Worm (Caenorhabditis elegans): ENCODE measurements around the gene M05D6.8.

Gene M05D6.8

DNA sequence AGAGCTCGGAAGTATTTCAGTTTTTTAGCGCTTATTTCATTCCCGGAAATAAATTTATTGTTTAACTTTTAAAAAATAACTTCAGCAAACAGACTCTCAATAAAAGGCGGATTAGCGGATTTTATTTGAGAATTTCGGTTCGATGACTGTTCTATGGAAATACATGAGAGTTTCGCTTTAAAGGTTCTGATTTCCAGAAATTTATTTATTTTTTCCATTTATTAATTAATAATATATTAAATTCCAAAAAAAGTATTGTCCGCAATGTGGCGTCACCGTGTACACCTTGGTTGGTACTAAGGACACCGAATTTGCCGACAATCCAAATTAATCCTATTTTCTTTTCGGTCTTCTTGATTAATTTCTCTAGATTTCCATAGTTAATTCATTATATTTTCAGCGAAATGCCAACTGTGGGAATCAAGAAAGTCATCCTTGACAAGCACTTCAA, 6.6 kb downstream of the M05D6.8 start, which contains the start of gene fars-3 (continued):
- TF ChIP-seq dmd-9 (GFP tag; IDR thresholded peaks at IDR 0.05) (no peak), lsy-2 (tag; optimal IDR thresholded peaks at IDR 0.05) (peak in 1 of 2 experiments; percentile 66), dmd-6 (GFP tag; IDR thresholded peaks at IDR 0.05) (no peak), daf-8 (GFP tag; IDR thresholded peaks at IDR 0.05) (no peak), saeg-2 (GFP tag; IDR thresholded peaks at IDR 0.05) (no peak), nhr-41 (GFP tag; IDR thresholded peaks at IDR 0.05) (no peak), egl-43 (GFP tag; IDR thresholded peaks at IDR 0.05) (no peak), hlh-30 (tag; optimal IDR thresholded peaks at IDR 0.05; ENCODE audit: insufficient read depth) (no peak), mes-2 (tag; optimal IDR thresholded peaks at IDR 0.05; ENCODE audit: poor library complexity, severe bottlenecking) (peak; percentile 65), aha-1 (tag) (no peak), nhr-11 (tag; optimal IDR thresholded peaks at IDR 0.05) (no peak), T26A8.4 (GFP tag; IDR thresholded peaks at IDR 0.05) (no peak), ceh-28 (tag; optimal IDR thresholded peaks at IDR 0.05) (no peak), attf-4 (tag; optimal IDR thresholded peaks at IDR 0.05) (no peak), aly-2 (tag; optimal IDR thresholded peaks at IDR 0.05) (no peak), Y105C5A.15 (GFP tag; IDR thresholded peaks at IDR 0.05) (no peak), mxl-2 (GFP tag; conservative IDR thresholded peaks at IDR 0.05) (no peak), lir-3 (tag; optimal IDR thresholded peaks at IDR 0.05) (no peak), fkh-10 (GFP tag; optimal IDR thresholded peaks at IDR 0.05) (no peak), ceh-62 (tag; optimal IDR thresholded peaks at IDR 0.05) (no peak), tra-1 (GFP tag; IDR thresholded peaks at IDR 0.05) (no peak), lim-7 (GFP tag; IDR thresholded peaks at IDR 0.05) (no peak), vab-7 (GFP tag; IDR thresholded peaks at IDR 0.05) (no peak), daf-12 (tag; optimal IDR thresholded peaks at IDR 0.05) (no peak), cey-2 (tag; optimal IDR thresholded peaks at IDR 0.05; ENCODE audit: borderline replicate concordance, insufficient read depth) (no peak), F10B5.3 (tag; optimal IDR thresholded peaks at IDR 0.05) (no peak), nhr-28 (tag; optimal IDR thresholded peaks at IDR 0.05) (no peak), R02D3.7 (tag; optimal IDR thresholded peaks at IDR 0.05) (no peak), madf-5 (GFP tag; IDR thresholded peaks at IDR 0.05) (no peak), dpl-1 (GFP tag; optimal IDR thresholded peaks at IDR 0.05) (peak; percentile 45), duxl-1 (tag; optimal IDR thresholded peaks at IDR 0.05; ENCODE audit: poor library complexity) (peak; percentile 37), mep-1 (tag; optimal IDR thresholded peaks at IDR 0.05) (peak; percentile 76), nhr-25 (tag; optimal IDR thresholded peaks at IDR 0.05; ENCODE audit: borderline replicate concordance, insufficient read depth) (no peak), F26F4.8 (GFP tag; conservative IDR thresholded peaks at IDR 0.05) (no peak), nhr-6 (tag; optimal IDR thresholded peaks at IDR 0.05) (no peak), nhr-237 (tag; optimal IDR thresholded peaks at IDR 0.05) (no peak), unc-62 (GFP tag; optimal IDR thresholded peaks at IDR 0.05 in 1 of 2) (no peak), unc-62 (tag; optimal IDR thresholded peaks at IDR 0.05) (no peak), mxl-3 (GFP tag; optimal IDR thresholded peaks at IDR 0.05) (no peak), dve-1 (tag; optimal IDR thresholded peaks at IDR 0.05; ENCODE audit: insufficient read depth) (no peak), spr-3 (GFP tag; optimal IDR thresholded peaks at IDR 0.05) (no peak), T20F7.1 (GFP tag; optimal IDR thresholded peaks at IDR 0.05) (no peak), snpc-1.2 (GFP tag; IDR thresholded peaks at IDR 0.05) (peak; percentile 64; the same call in 1 of the 2 replicates), ZK337.2 (GFP tag; IDR thresholded peaks at IDR 0.05) (no peak), hif-1 (tag; optimal IDR thresholded peaks at IDR 0.05) (no peak), F44E2.7 (GFP tag; IDR thresholded peaks at IDR 0.05) (no peak), zfp-3 (GFP tag; conservative IDR thresholded peaks at IDR 0.05) (0 out of 2 replicates have a peak, but pooled peaks have one; percentile 10), nhr-77 (tag; optimal IDR thresholded peaks at IDR 0.05) (no peak), php-3 (GFP tag; IDR thresholded peaks at IDR 0.05) (no peak), Y75B8A.6 (GFP tag; IDR thresholded peaks at IDR 0.05) (no peak), F37D6.2 (tag; optimal IDR thresholded peaks at IDR 0.05) (no peak)

Measured in whole organism, L4 larva.